Fruit fly (Drosophila melanogaster) whole organism, adult: Measurements from ENCODE around the gene shd.

Source experiments
- CG14711 ChIP-seq: fragments of 200-800 bp; sonication (Bioruptor generic); optimal IDR thresholded peaks from 2 replicates; lab custom pipeline; 2018; ENCODE audit warnings: missing biosample characterization, mild to moderate bottlenecking, missing genetic modification characterization, moderate library complexity
- CG1620 ChIP-seq: fragments of 200-800 bp; sonication (Bioruptor generic); optimal IDR thresholded peaks from 2 replicates; lab custom pipeline; 2016; ENCODE audit warnings: missing biosample characterization, missing genetic modification characterization
- Clk ChIP-seq: fragments of 200-800 bp; sonication (Bioruptor generic); optimal IDR thresholded peaks from 2 replicates; lab custom pipeline; 2017; ENCODE audit warnings: missing biosample characterization, missing genetic modification characterization
- Hr96 ChIP-seq: fragments of 200-800 bp; sonication (Bioruptor generic); optimal IDR thresholded peaks from 2 replicates; lab custom pipeline; 2016; ENCODE audit warnings: missing biosample characterization, missing genetic modification characterization
- bab1 ChIP-seq: fragments of 200-800 bp; sonication (Bioruptor generic); optimal IDR thresholded peaks from 3 replicates; lab custom pipeline; 2019; ENCODE audit warnings: missing biosample characterization, mild to moderate bottlenecking, missing genetic modification characterization, moderate library complexity
- cnc ChIP-seq, 2 experiments: fragments of >200 bp; optimal IDR thresholded peaks; 2 replicates each; lab custom pipeline; 2017
- kay ChIP-seq: fragments of 200-800 bp; sonication (Bioruptor generic); peaks from one replicate; lab custom pipeline; 2016; ENCODE audit warnings: missing biosample characterization, missing genetic modification characterization, borderline replicate concordance
- pad ChIP-seq: fragments of 200-800 bp; sonication (Bioruptor generic); optimal IDR thresholded peaks from 3 replicates; lab custom pipeline; 2017; ENCODE audit warnings: missing biosample characterization, missing genetic modification characterization, mild to moderate bottlenecking, moderate library complexity, missing genetic modification reagents
- tj ChIP-seq: fragments of 200-800 bp; sonication (Bioruptor generic); optimal IDR thresholded peaks from 3 replicates; lab custom pipeline; 2017; ENCODE audit warnings: missing biosample characterization, mild to moderate bottlenecking, missing genetic modification characterization, moderate library complexity

dm6 chr3L:14600570-14600969 lies 13.7 kb upstream of the shd start:
- no peak for TF ChIP-seq tj
- TF ChIP-seq pad: no peak
- no peak for TF ChIP-seq CG14711 (tag; lab: Kevin White, UChicago)
- no peak for TF ChIP-seq Clk (GFP tag; lab: Kevin White, UChicago)
- no peak for TF ChIP-seq bab1
- no peak for TF ChIP-seq CG1620 (GFP tag; lab: Kevin White, UChicago)
- TF ChIP-seq kay: no peak
- no peak for TF ChIP-seq Hr96 (GFP tag; lab: Kevin White, UChicago)
- no peak for TF ChIP-seq cnc (optimal IDR thresholded peaks at IDR 0.05; lab: Kevin White, UChicago)
